Worm (Caenorhabditis elegans) whole organism, late embryonic: ENCODE results near the gene srsx-29.

Experiments
- ceh-14 ChIP-seq: sonication (generic microtip); optimal IDR thresholded peaks from 2 replicates; lab custom pipeline; 2016; ENCODE audit warnings: missing genotype, missing genetic modification characterization, missing compliant biosample characterization
- ceh-34 ChIP-seq: sonication (generic microtip); optimal IDR thresholded peaks from 2 replicates; lab custom pipeline; 2016; ENCODE audit warnings: mild to moderate bottlenecking, missing genetic modification characterization, missing compliant biosample characterization
- ets-4 ChIP-seq: sonication (generic microtip); optimal IDR thresholded peaks from 2 replicates; lab custom pipeline; 2016; ENCODE audit warnings: missing genetic modification characterization, missing compliant biosample characterization
- lin-11 ChIP-seq: fragments of 200-800 bp; sonication (Bioruptor generic); optimal IDR thresholded peaks from 2 replicates; lab custom pipeline; 2018; ENCODE audit warnings: mild to moderate bottlenecking, missing genetic modification characterization, missing compliant biosample characterization
- nfya-1 ChIP-seq: sonication (generic microtip); optimal IDR thresholded peaks from 2 replicates; lab custom pipeline; 2017; ENCODE audit warnings: missing genetic modification characterization, mild to moderate bottlenecking, missing compliant biosample characterization, antibody characterized with exemption, moderate library complexity
- nhr-11 ChIP-seq: fragments of 150-350 bp; optimal IDR thresholded peaks from 2 replicates; lab custom pipeline; 2014; ENCODE audit warnings: missing biosample characterization, missing genetic modification characterization

DNA sequence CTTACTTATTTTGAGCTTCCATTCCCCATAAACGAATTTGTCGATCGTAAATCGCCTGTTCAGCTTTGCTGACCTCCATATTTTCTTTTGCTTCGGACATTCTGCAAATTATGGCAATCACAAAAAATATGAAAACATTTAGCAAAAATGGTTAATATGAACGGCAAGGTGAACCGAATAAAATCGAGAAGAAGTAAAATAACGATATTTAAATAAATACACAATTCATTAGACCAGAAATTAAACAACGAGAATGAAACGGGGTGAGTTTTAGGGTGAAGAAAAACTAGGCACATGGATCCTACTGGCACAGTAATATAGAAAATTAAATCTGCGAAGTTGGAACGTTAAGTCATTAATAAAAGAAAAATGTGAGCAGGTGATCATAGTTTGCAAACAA is 24.6 kb upstream of the srsx-29 start, which contains the start of gene aos-1:
- TF ChIP-seq nfya-1 = no peak
- no peak for TF ChIP-seq nhr-11
- no peak for TF ChIP-seq ceh-34 (tag; lab: Kevin White, UChicago)
- no peak for TF ChIP-seq ceh-14 (tag; lab: Kevin White, UChicago)
- TF ChIP-seq lin-11 (tag; lab: Kevin White, UChicago) = no peak
- TF ChIP-seq ets-4 (tag; lab: Kevin White, UChicago) = no peak
